Fruit fly (Drosophila melanogaster): ENCODE measurements around the gene CG4364.

Gene CG4364

DNA sequence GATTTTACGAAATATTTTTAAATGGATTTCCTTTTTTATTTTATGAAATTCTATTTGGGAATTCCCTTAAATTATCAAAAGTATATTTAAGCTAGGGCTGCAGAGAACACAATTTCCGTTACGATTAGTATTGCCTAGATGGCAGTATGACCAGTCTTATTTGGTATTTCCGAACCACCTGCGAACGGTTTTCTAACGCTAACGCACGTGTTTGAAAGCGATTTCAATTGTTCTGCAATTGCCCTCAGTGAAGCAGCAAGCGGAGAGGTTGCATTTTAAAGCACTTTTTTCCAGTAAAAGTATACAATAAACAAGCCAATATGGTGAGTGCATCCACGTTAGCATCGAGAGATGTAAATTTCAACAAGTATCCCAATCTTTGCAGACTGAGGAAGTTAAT lies 11.5 kb downstream of the CG4364 start, which contains the start of gene hoip:
hoip (plus strand) TSS at position 177 of the 400 bp plus-strand sequence.
- TF ChIP-seq insv (optimal IDR thresholded peaks at IDR 0.05) (no peak), ttk (optimal IDR thresholded peaks at IDR 0.05) (no peak), Myc (optimal IDR thresholded peaks at IDR 0.05) (no peak), Sin3A (optimal IDR thresholded peaks at IDR 0.05) (no peak), h (optimal IDR thresholded peaks at IDR 0.05) (no peak), psq (optimal IDR thresholded peaks at IDR 0.05) (no peak)

DNA sequence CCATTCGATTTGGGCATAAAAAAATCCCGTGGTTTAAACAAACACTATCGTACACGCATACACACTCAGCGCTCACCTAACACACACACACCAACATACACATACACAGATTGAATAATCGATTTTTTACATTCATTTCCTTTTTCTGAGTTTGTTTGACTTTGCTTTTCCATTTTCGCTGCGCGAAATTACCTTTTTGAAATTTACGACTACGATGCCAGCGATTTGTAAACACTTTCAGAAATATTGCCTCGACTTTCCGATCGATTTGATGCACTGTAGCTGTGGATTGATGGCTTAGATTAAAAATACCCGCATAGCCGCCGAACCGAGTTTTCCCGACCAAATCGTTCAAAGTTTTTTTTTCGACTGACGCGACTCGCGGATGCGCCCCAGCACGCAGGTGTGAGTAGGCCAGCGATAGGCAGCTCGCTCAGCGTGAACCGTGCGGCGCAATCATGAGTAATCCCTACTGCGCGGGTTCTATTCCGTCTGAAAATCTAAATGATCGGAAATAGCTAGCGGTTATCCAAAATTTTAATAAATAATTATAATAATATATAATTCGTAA lies 12.1 kb downstream of the CG4364 start, which contains the start of gene Pka-C1:
Pka-C1 (minus strand) TSS at position 375 of the 571 bp plus-strand sequence.
- no peak for TF ChIP-seq ttk (optimal IDR thresholded peaks at IDR 0.05)
- no peak for TF ChIP-seq psq (optimal IDR thresholded peaks at IDR 0.05)
- no peak for TF ChIP-seq Myc (optimal IDR thresholded peaks at IDR 0.05)
- no peak for TF ChIP-seq Sin3A (optimal IDR thresholded peaks at IDR 0.05)
- no peak for TF ChIP-seq h (optimal IDR thresholded peaks at IDR 0.05)
- no peak for TF ChIP-seq insv (optimal IDR thresholded peaks at IDR 0.05)

DNA sequence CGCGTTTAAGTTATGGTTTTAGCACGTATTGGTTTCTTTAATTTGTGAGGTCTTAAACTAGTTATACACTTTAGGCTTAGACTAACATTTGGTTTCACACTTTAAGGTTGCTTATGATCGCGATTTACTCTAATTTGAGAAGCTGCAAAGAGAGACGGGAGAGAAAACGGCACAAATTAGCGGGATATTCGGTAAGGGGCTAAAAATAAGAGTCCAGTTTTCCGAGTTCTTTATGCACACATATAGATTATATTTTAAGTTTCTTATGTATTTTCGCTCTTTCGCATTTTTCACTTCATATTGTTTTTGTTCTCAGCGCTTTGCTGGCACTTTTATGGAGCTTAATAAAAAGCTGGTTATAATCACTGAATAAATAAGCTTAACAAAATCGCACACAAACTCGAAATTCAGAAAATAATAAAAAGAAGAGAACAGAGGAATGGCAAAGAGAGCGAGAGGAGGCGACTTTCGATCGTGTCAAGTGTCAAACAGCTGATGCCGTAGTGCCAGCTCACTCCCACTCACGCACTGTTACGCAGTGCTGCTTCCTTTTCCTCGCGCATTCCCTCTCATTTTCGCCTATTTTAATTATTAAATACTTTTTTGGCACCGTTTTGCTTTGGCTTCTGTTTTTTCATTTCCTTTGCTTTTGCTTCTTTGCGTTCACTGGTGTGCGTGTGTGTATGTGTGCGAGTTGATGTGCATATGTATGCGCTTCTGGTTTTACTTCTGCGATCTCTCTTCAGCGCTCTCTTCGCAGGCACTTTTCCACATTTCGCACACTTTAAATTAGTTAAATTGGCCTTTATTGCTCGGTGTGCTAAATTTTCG lies 12.8 kb downstream of the CG4364 start:
- TF ChIP-seq h (optimal IDR thresholded peaks at IDR 0.05), result no peak
- TF ChIP-seq insv (optimal IDR thresholded peaks at IDR 0.05), result no peak
- no peak for TF ChIP-seq Sin3A (optimal IDR thresholded peaks at IDR 0.05)
- TF ChIP-seq ttk (optimal IDR thresholded peaks at IDR 0.05), result no peak
- TF ChIP-seq Myc (optimal IDR thresholded peaks at IDR 0.05), result no peak
- no peak for TF ChIP-seq psq (optimal IDR thresholded peaks at IDR 0.05)

DNA sequence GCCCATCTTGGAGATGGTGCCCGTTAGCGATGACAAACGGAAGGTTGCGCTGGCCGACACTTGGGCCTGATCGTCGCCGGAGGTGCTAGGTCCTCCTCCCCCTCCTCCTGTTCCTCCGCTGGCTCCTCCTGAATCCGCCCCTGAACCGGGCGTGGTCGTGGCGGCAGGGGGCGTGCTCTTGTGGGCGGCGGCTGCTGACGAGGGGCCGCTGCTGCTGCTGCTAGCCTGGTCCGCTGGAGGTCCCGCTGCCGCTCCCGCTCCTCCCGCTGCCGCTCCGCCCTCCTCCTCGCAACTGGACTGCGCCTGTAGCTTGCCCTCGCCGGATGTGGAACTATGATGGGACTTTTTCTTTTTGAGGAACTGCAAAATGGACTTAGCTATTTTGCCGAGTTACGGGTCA lies 13.5 kb downstream of the CG4364 start:
- no peak for TF ChIP-seq insv (optimal IDR thresholded peaks at IDR 0.05)
- no peak for TF ChIP-seq Myc (optimal IDR thresholded peaks at IDR 0.05)
- no peak for TF ChIP-seq ttk (optimal IDR thresholded peaks at IDR 0.05)
- no peak for TF ChIP-seq h (optimal IDR thresholded peaks at IDR 0.05)
- no peak for TF ChIP-seq Sin3A (optimal IDR thresholded peaks at IDR 0.05)
- no peak for TF ChIP-seq psq (optimal IDR thresholded peaks at IDR 0.05)

DNA sequence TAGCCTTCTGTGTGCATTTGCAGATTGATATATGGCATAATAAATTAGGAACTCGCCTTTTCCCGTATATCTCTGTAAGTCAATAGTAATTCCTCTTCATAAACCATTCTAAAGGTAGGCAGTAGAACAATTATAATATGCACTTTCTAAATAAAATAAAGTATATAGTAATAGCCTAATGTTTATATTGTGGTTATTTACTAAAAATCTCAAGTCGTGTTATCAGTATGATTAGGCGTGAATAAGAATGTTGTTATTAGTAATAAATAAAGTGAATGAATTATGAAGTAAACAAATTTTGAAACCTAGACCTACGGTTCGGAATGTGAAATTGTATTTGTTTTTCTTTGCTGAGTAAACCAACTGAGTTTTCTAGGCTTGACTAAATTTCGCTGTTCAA lies 15.3 kb downstream of the CG4364 start:
- TF ChIP-seq psq (optimal IDR thresholded peaks at IDR 0.05), result no peak

DNA sequence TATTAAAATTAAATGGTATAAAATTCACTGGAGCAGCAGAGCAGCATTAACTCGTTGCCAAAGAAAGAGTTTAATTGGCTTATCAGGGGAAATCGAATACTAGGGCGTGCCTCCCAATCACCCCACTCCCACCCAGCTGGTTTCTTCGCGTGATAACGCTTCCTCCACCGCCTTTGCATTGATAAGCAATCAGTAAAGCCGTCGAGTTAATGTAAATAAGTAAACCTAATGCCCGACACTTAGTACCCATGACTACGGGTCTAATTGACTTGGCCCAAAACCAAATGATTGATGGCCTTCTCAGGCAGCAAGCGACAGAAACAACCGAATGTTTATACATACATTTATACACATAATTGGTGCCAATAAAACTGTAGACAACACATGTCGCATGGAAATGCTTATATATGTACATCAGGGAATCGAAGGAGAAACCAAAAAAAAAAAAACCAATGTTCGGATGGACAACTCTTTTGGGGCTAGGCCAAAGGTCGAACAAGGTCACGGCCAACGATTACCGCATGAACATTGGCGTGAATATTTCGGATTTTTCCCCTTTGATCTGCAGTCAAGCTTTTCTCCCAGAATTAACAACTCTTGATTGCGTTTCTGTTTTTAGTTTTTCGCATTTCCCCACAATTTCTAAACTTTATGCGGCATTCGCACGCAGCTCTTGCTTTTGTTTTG lies 17.0 kb downstream of the CG4364 start:
- TF ChIP-seq Sin3A (optimal IDR thresholded peaks at IDR 0.05), result no peak
- no peak for TF ChIP-seq ttk (optimal IDR thresholded peaks at IDR 0.05)
- TF ChIP-seq h (optimal IDR thresholded peaks at IDR 0.05), result no peak
- no peak for TF ChIP-seq Myc (optimal IDR thresholded peaks at IDR 0.05)
- TF ChIP-seq psq (optimal IDR thresholded peaks at IDR 0.05), result no peak
- TF ChIP-seq insv (optimal IDR thresholded peaks at IDR 0.05), result no peak

DNA sequence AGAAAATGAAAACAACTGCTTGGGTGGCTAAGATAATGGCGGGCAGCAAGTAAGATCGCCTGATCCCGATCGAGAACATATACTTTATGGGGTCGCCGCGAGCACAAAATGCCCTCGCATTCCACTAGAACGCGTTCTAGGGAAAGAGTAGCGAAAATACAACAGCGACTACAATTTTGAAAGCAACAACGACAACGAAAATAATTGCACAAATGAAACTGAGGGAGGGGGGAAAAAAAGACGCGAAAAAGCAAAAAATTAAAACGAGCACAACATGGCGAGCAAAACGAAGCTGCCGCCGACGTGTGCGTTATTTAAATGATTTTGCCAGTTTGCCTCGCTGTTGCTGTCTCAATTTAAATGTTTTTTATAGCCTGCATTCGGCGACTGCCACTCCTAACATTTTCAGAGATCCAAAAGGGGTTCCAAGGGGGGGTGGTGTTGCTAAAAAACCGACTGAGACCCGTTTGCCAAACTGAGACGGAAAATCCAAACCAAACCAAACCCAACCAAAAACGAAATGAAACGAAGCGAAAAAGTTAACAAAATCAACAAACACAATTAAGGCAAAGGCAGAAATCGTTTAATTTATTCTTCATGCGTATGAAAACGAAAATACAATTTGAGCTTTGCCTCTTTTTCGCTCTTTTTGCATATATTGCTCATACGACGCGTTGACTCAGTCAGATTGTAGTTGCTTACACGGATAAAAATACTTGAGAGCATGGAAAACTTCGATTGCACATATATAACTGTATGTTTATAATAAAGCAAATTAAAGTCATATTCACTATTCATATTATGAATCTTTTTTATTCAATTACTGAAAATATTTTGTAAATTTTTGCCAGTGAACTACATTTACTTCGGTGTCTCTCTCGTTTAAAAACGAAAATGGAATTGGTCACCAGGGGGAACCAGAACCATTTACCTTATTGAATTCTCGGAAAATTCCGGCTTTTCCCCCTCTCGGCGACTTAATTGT lies 18.4 kb downstream of the CG4364 start:
- TF ChIP-seq psq (optimal IDR thresholded peaks at IDR 0.05), result no peak
- no peak for TF ChIP-seq Myc (optimal IDR thresholded peaks at IDR 0.05)
- no peak for TF ChIP-seq insv (optimal IDR thresholded peaks at IDR 0.05)
- TF ChIP-seq h (optimal IDR thresholded peaks at IDR 0.05), result no peak
- no peak for TF ChIP-seq ttk (optimal IDR thresholded peaks at IDR 0.05)
- TF ChIP-seq Sin3A (optimal IDR thresholded peaks at IDR 0.05), result no peak

DNA sequence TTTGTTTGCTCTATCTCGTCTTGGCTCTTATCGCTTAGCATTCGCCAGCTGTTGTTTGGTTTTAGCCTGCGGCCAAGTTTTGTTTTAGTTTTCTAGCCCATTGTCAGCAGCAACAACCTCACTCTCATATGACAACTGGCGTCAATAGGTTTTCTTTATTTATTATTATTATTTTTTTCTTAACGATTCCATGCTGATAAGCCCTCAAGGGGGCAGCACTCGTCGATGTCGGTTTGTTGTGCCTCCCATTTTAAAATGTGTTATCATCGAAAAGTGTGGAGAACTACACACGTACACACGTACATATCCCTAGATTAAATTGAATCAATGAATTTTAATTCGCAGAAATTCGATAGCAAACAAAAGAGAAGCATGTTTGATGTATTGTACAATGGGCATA lies 19.8 kb downstream of the CG4364 start:
- no peak for TF ChIP-seq ttk (optimal IDR thresholded peaks at IDR 0.05)
- no peak for TF ChIP-seq Sin3A (optimal IDR thresholded peaks at IDR 0.05)
- TF ChIP-seq Myc (optimal IDR thresholded peaks at IDR 0.05), result no peak
- no peak for TF ChIP-seq psq (optimal IDR thresholded peaks at IDR 0.05)
- TF ChIP-seq insv (optimal IDR thresholded peaks at IDR 0.05), result no peak
- no peak for TF ChIP-seq h (optimal IDR thresholded peaks at IDR 0.05)

DNA sequence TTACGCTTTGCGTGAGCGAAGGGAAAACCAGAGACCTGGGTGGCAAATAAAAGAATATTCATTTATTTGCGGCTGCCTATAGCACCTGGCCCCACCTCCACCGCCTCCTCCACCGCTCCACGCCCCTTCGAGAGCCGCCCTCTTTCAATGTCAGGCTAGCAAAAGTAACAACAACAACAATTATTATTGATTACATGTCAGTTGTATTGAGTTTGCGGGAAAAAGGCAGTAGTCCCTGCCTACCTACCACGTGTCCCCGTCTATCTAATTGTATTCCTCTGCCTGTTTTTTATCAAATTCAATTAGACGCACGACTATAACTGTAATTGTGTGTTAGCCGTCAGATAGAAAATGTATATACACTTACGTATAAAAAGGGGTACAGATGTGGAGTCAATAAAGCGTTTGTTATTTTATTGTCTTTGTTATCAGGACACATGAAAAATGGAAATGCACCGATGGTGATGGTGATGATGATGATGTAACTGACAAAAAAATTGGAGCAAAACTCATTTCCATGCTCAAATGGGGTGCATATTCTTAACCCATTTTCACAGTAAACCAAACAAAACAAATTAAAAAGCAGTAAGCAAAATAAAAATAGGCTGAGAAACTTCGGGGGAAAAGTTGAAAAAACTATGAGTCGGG lies 20.4 kb downstream of the CG4364 start:
- TF ChIP-seq h (optimal IDR thresholded peaks at IDR 0.05), result no peak
- TF ChIP-seq Myc (optimal IDR thresholded peaks at IDR 0.05), result no peak
- no peak for TF ChIP-seq ttk (optimal IDR thresholded peaks at IDR 0.05)
- no peak for TF ChIP-seq insv (optimal IDR thresholded peaks at IDR 0.05)
- no peak for TF ChIP-seq psq (optimal IDR thresholded peaks at IDR 0.05)
- TF ChIP-seq Sin3A (optimal IDR thresholded peaks at IDR 0.05), result no peak

DNA sequence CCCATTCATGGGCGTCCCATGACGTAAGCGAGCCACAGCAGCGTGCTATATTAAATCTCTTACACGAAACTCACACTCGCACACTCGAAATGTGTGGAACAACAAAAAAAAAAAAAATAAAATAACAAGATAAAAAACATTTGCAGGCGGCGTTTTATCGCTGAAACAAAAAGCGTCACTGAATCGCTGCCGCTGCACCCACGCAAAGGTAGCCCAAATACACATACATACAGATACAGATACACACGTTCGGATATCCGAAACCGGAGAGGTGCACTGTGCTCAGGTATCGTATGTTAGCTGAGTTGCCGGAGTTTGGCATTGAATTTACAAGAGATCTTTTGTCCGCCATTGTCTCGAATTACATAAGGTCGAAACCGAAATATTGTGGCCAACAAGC lies 25.1 kb downstream of the CG4364 start:
- TF ChIP-seq Myc (optimal IDR thresholded peaks at IDR 0.05), result no peak
- TF ChIP-seq psq (optimal IDR thresholded peaks at IDR 0.05), result no peak
- TF ChIP-seq Sin3A (optimal IDR thresholded peaks at IDR 0.05), result no peak
- no peak for TF ChIP-seq h (optimal IDR thresholded peaks at IDR 0.05)
- no peak for TF ChIP-seq insv (optimal IDR thresholded peaks at IDR 0.05)
- TF ChIP-seq ttk (optimal IDR thresholded peaks at IDR 0.05), result no peak

DNA sequence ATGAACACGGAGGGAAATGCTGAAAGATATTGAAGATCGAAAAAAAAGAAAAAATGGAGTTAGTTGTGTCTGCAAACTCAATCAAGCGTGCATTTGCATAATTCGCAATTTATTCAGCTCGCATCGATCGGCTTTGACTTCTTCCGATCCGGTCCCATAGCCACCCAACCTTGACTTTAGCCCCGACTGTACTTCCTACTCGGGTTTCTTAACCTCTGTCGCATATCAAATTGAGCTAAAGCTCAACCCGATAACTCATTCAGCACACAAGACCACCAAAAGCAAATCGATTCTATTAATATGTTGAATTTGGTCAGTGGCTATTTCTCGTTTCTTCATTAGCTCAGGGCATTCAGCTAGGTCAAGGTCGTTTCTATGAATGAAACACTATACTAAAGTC lies 25.9 kb downstream of the CG4364 start:
- TF ChIP-seq h (optimal IDR thresholded peaks at IDR 0.05) (no peak), Myc (optimal IDR thresholded peaks at IDR 0.05) (no peak), insv (optimal IDR thresholded peaks at IDR 0.05) (no peak), Sin3A (optimal IDR thresholded peaks at IDR 0.05) (no peak), psq (optimal IDR thresholded peaks at IDR 0.05) (no peak), ttk (optimal IDR thresholded peaks at IDR 0.05) (no peak)
